Worm (Caenorhabditis elegans): ENCODE data around the gene npp-25.
A peak's percentile ranks its signal among the peaks of the same experiment; 100 is the strongest.

The npp-25 gene

ce11 chrIII:12929573-12929972 lies 3.8 kb upstream of the npp-25 start, which contains the start of gene Y37D8A.19:
TSS of gene Y37D8A.19 (plus strand) at chrIII:12929873.
- TF ChIP-seq eyg-1 (tag; optimal IDR thresholded peaks at IDR 0.05): no peak
- no peak for TF ChIP-seq sox-4 (tag; optimal IDR thresholded peaks at IDR 0.05)

DNA sequence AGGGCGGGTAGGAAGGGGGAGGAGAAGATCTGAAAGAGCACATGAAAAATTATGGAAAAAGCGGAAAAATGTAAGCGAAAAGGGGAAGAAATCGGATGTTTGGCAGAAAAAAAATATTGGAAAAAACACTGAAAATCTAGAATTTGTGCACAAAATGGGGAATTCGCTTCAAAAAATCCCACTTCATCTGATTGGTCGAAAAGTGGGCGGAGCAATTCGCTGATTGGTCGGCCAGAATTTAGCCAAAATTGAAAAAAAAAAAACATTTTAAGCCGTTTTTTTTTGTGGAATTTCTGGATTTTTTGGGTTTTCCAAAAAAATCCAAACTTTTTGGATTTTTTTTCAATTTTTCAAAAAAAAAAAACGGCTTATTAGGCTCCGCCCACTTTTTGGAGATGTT lies 5.0 kb downstream of the npp-25 start:
- TF ChIP-seq nfya-1 (tag; optimal IDR thresholded peaks at IDR 0.05) (peak; percentile 85), elt-2 (tag; optimal IDR thresholded peaks at IDR 0.05) (no peak)

ce11 chrIII:12919882-12920281 lies 5.9 kb downstream of the npp-25 start:
- TF ChIP-seq ets-4 (tag; optimal IDR thresholded peaks at IDR 0.05): peak; percentile 8
- TF ChIP-seq nfya-1 (tag; optimal IDR thresholded peaks at IDR 0.05): peak; percentile 49
- peak; percentile 75 for TF ChIP-seq ceh-34 (tag; optimal IDR thresholded peaks at IDR 0.05)
- no peak for TF ChIP-seq unc-42 (tag; optimal IDR thresholded peaks at IDR 0.05)
- TF ChIP-seq ceh-19 (GFP tag; optimal IDR thresholded peaks at IDR 0.05): peak; percentile 54
- peak; percentile 40 for TF ChIP-seq tbx-2 (tag; optimal IDR thresholded peaks at IDR 0.05)
- TF ChIP-seq dmd-4 (tag; optimal IDR thresholded peaks at IDR 0.05; ENCODE audit: borderline replicate concordance): no peak
- TF ChIP-seq fax-1 (tag; optimal IDR thresholded peaks at IDR 0.05): no peak
- no peak for TF ChIP-seq ttx-3 (tag; optimal IDR thresholded peaks at IDR 0.05)
- TF ChIP-seq ceh-2 (tag; optimal IDR thresholded peaks at IDR 0.05): peak; percentile 53
- no peak for TF ChIP-seq sox-4 (tag; optimal IDR thresholded peaks at IDR 0.05)
- TF ChIP-seq pax-1 (tag; optimal IDR thresholded peaks at IDR 0.05): peak; percentile 77

DNA sequence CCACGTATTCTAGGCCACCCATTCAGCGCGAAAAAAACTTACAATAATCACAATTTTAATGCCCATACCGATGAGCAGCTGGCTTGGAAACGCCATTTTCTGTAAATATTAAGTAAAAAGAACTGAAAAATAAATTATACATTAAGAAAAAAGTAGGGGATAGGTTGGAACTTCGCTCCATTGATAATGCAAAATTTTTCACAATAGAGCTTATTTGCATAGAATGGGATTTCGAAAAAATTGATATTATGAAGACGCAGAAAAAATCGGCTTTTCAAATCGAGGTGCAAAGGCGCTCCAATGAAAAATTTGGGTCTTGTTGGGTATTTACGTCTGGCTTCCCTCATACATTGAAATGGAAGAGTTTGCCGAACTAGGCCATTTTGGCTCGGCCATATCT lies 7.2 kb downstream of the npp-25 start, which contains the start of gene Y37D8A.16:
Y37D8A.16 (minus strand) TSS at position 101 of the 400 bp plus-strand sequence.
- no peak for TF ChIP-seq K09A11.1 (tag; optimal IDR thresholded peaks at IDR 0.05; ENCODE audit: insufficient read depth)
- TF ChIP-seq ama-1 (optimal IDR thresholded peaks at IDR 0.05): no peak
- TF ChIP-seq Y22D7AL.16 (tag; optimal IDR thresholded peaks at IDR 0.05): no peak
- no peak for TF ChIP-seq unc-3 (GFP tag; conservative IDR thresholded peaks at IDR 0.05)
- TF ChIP-seq unc-3 (tag; optimal IDR thresholded peaks at IDR 0.05): no peak
- TF ChIP-seq unc-86 (tag; optimal IDR thresholded peaks at IDR 0.05): no peak
- no peak for TF ChIP-seq nfya-1 (tag; optimal IDR thresholded peaks at IDR 0.05)
- TF ChIP-seq pha-2 (tag; optimal IDR thresholded peaks at IDR 0.05): no peak
- TF ChIP-seq ttx-3 (tag; optimal IDR thresholded peaks at IDR 0.05): no peak

DNA sequence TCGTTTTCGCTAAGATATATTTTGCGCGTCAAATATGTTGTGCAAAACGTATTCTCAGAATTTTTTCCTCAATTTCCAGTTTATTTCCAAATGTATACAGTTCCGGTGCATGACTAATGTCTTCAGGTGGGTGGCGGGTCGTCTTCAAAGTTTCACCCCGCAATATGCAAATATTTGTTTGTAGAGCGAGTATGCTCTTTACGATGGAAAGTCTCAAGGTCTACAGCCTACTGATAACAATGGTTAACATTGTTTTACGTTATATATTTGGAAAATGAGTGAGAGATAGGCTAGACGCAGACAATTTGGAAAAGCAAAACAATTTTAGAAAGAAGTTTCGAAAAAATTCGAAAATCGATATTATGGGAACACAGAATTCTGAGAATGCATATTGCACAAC lies 7.9 kb downstream of the npp-25 start:
- no peak for TF ChIP-seq ztf-16 (tag; optimal IDR thresholded peaks at IDR 0.05)
- no peak for TF ChIP-seq nhr-11 (tag; optimal IDR thresholded peaks at IDR 0.05)
- TF ChIP-seq elt-4 (tag; optimal IDR thresholded peaks at IDR 0.05): no peak
- TF ChIP-seq elt-2 (tag; optimal IDR thresholded peaks at IDR 0.05): no peak
- no peak for TF ChIP-seq che-1 (tag; optimal IDR thresholded peaks at IDR 0.05)
- TF ChIP-seq hlh-13 (GFP tag; optimal IDR thresholded peaks at IDR 0.05): no peak
- TF ChIP-seq ceh-14 (tag; optimal IDR thresholded peaks at IDR 0.05): no peak
- no peak for TF ChIP-seq C08G9.2 (tag; optimal IDR thresholded peaks at IDR 0.05)
- TF ChIP-seq K09A11.1 (tag; optimal IDR thresholded peaks at IDR 0.05; ENCODE audit: insufficient read depth): no peak
- no peak for TF ChIP-seq pha-2 (tag; optimal IDR thresholded peaks at IDR 0.05)
- TF ChIP-seq sox-4 (tag; optimal IDR thresholded peaks at IDR 0.05): no peak
- TF ChIP-seq hlh-8 (tag; optimal IDR thresholded peaks at IDR 0.05): no peak
- no peak for TF ChIP-seq ceh-45 (GFP tag; IDR thresholded peaks at IDR 0.05)

DNA sequence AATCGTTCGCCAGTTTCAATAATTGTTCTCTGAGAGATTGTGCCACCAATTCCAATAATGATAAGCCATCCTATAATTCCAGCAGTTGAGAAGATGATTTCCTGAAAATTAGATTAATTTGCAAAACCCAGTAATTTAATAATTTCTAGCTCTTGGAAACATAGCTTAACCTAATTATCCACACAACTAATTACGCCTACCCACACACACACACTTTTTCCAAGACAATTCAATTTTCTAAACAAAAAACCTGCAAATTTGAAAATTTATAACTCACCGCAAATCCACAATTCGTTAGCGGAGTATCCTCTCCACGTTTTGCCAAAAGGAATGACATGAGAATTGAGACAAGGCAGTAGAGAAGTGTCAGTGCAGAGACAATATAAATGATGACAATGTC lies 9.3 kb downstream of the npp-25 start:
- no peak for TF ChIP-seq unc-55 (GFP tag; optimal IDR thresholded peaks at IDR 0.05)
- peak; percentile 63 for TF ChIP-seq unc-42 (tag; optimal IDR thresholded peaks at IDR 0.05)
- no peak for TF ChIP-seq nfya-1 (tag; optimal IDR thresholded peaks at IDR 0.05)

DNA sequence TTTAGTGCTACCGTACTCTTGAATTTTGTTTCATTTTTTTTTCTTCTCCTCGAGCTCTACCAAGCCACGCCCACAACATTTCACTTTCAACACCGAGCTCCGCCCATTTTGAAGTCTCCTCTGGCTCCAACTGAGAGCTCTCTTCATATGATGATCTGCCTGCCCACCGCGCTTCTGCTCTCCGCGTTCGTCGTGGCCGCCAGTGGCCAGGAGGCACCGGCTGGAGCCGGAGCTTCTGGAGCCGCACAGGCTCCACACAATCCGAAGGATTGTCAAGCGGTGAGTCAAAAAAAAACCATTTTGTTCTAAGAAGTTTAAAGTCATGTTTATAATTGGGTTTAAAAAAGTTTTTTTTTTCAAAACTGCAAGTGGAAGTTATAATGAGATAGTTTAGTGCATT lies 15.4 kb downstream of the npp-25 start, which contains the start of gene flp-14:
flp-14 (plus strand) TSS at position 146 of the 400 bp plus-strand sequence.
- TF ChIP-seq ceh-30 (tag; optimal IDR thresholded peaks at IDR 0.05) (no peak), C08G9.2 (tag; optimal IDR thresholded peaks at IDR 0.05) (no peak), ama-1 (optimal IDR thresholded peaks at IDR 0.05) (no peak), sox-2 (GFP tag; IDR thresholded peaks at IDR 0.05) (no peak), ahr-1 (tag; optimal IDR thresholded peaks at IDR 0.05) (no peak), ceh-24 (tag; optimal IDR thresholded peaks at IDR 0.05) (no peak), dmd-4 (tag; optimal IDR thresholded peaks at IDR 0.05; ENCODE audit: borderline replicate concordance) (no peak), eyg-1 (tag; optimal IDR thresholded peaks at IDR 0.05) (no peak), tbx-2 (tag; optimal IDR thresholded peaks at IDR 0.05) (no peak), T23F11.4 (GFP tag; optimal IDR thresholded peaks at IDR 0.05) (no peak), ceh-6 (GFP tag; optimal IDR thresholded peaks at IDR 0.05) (no peak), madf-2 (tag; optimal IDR thresholded peaks at IDR 0.05) (no peak)
